Worm (Caenorhabditis elegans) whole organism, dauer: ENCODE data around the gene M04B2.4.

Source experiments
- unc-62 ChIP-seq: sonication (generic microtip); optimal IDR thresholded peaks from 2 replicates; lab custom pipeline; 2017; ENCODE audit warnings: missing biosample characterization, missing genetic modification reagents, missing genetic modification characterization

The M04B2.4 gene

DNA sequence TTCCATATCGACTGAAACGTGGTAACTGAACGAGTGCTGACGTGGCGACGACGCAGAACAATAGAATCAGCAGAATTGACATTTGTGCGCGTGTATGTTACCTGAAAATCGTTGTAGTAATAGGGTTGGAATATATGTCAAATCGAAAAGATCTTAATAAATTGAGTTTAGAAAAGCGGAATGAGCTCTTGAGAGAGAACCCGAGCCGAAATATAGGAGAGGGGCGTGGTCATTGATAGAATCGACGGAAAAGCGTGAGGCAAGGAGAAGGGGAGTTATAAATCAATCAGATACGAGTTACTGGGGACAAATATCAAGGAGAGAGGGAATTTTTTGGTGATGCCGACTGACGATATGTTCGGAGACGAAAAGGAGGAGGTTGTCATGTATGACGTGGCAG, 10.2 kb downstream of the M04B2.4 start, which contains the start of gene M04B2.6:
Gene M04B2.6, minus strand, starts transcription at position 101 of the 400 bp plus-strand sequence.
- no peak for TF ChIP-seq unc-62

DNA sequence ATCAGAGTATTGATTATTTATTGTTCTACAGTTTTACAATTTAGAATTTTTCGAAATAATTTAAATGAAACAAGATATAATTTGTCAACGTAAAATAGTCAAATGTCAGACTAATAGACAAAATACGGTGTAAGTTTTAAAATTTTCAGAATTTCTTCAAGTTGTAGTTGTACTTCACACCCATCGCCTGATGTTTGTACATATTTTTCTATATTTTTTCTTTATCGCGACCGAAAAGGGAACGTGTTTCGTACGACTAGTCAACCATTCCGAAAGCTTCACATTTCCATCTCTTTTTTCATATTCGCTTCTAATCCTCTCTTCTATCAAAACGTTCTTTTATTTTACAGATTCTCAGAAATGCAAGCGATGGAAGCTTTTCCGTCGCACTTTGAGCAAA, 16.4 kb downstream of the M04B2.4 start, which contains the start of gene twk-25:
Gene twk-25, plus strand, starts transcription at position 301 of the 400 bp plus-strand sequence.
- TF ChIP-seq unc-62: no peak

DNA sequence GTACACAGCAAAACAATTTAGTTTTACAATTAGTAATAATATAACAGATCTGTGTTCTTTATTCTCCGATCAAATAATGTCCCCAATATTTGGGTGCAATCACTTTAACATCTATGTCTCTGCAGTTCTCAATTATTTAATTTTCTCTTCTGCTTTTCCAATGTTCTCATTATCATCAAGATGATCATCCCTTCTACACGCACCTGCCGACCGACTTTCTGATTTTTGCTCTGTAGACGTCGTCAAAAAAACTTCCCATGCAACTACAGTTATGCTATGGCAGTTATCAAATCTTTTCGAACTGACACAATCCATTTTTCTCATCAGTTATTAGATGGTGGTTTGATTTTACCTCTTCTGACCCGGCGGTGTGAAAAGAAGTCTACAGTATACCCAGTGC, 17.2 kb downstream of the M04B2.4 start:
- no peak for TF ChIP-seq unc-62

DNA sequence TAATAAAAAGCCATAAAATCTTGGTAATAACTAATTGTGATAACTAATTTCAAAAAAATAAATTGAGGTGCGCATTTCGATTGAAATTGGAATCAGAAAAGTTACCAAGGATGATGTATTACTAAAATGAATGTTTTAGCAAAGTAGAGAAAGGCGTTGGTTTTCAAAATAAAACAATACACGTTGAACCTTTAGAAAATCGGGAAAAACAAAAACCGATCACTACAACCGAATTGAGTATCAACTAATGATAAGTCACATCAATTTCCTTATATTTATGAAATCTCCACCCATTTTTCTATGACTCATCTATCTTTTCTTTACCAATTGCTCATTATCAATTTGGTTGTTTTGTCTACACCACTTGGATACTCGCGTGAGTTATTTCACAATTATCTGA, 20.4 kb downstream of the M04B2.4 start, which contains the start of gene H21P03.10:
Gene H21P03.10, plus strand, starts transcription at position 301 of the 400 bp plus-strand sequence.
- no peak for TF ChIP-seq unc-62

DNA sequence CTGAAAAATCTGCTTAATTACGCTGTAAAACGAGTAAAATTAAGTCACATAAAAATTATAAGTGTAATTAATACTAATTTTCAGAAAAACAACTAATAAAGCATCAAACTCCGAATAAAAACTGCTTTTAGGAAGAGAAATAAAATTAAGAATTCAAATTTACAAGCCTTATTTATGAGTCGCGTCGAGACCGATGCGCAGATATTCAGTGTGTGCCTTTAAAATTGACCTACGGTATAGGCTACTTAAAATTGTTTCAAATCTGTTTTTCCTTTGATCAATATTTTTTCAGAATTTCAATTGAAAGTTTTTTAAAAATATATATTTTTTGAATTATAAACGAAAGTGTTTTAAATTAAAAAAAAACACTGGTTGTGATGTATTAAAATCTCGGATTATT, 22.7 kb downstream of the M04B2.4 start, which contains the start of gene sms-1:
Gene sms-1, minus strand, starts transcription at position 6 of the 400 bp plus-strand sequence.
- TF ChIP-seq unc-62: no peak

DNA sequence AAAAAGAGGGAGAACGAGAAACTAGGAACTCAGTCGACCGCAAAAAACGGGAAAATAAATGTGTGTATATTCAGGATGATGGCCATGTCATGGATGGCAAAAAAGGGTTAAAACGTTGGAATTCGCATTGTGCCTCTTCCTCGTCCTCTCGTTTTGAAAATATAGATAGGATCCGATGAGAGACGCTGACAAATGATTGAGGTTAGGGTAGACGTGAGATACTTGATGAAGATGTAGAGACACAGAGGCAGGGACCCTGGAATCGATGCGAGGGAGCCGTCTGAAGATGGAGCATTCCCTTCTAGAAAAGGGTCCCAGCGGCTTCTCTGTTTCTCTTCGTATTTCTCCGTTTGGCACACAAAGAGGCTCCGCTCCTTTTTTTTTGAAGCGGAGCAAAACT, 25.9 kb downstream of the M04B2.4 start:
- no peak for TF ChIP-seq unc-62

DNA sequence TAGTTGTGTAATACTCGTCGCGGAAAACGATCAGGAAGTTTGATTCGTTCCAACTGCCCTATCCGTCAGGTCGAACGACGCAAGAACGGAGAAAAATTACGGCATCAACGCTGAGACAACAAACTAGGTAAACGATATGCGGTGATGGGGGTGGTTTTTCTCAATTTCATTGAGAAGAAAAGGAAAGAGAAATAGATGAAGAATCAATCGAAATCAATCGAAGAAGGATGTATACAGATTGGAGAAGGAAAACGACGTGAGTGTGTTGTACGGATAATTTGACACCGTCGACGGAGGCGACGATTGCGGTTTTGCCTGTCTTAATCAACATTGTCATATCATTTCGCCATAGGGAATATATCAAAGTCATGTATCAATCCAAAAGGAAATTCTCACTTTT, 26.9 kb downstream of the M04B2.4 start:
- no peak for TF ChIP-seq unc-62

DNA sequence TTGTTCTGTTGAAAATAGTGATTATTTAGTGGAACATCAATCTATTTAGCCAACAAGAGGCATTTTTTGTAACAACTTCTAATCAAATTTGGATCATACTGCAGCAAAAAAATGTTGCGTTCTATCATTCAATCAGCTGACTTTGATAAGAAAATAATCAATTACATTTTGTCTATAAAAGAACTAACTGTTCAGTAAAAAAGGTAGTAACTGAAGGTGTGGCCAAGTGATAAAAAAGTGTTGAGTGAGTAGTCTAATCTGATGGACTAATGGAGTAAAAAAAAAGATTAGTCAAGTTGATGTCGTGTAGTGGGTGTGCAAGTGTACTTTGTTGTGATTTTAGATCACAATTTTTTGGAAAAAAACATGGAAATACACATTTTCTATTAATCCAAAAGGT, 28.5 kb downstream of the M04B2.4 start:
- no peak for TF ChIP-seq unc-62

DNA sequence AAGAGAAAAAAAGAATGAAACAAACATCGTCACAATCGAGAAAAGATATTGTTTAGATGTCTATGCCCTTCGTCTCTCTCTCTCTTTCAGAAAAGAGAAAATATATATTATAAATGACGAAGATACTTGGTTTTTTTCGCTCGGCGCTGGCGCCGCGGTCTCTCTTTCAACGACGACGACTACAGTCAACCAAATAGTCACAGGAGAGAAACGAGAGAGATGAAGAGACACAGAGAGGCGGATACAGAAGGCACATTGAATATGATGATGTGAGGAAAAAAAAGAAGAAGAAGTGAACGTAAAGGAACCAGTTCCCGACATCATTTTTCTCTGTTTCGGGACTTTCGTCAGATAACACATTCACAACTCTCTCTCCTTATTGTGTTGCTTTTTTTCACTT, 29.4 kb downstream of the M04B2.4 start:
- TF ChIP-seq unc-62: no peak

DNA sequence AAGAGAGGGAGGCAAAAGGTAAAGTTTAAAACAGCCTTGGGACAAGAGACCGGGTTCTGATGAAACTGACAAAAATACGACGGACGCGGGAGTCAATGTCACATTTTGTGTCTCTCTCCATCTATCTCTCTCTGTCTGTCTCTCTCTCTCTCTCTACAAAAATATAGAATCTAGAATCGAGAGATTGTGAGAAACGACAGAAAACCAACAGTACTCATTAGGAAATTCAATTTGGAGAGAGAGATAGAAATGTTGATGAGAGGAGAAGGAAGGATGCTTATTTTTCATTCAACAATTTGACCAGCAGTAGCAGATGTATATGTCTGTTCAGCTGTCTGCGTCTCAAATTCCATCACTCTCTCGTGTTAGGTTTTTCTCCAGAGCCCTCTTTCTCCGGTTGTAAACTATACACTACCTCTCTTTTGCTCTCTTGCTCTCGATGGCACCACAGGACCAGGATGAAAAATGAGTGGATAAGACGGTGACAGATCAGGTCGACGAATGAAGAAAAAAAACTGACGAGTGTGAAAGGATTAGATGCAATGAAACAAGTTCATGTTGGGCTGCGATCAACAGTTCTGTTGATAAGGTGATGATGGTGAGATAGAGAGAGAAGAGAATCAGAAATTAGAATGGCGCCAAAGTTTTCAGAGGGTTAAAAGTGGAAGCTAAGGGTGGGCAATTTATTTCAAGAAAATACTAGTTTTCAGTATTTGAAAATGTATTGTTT, 31.1 kb downstream of the M04B2.4 start:
- TF ChIP-seq unc-62: no peak

DNA sequence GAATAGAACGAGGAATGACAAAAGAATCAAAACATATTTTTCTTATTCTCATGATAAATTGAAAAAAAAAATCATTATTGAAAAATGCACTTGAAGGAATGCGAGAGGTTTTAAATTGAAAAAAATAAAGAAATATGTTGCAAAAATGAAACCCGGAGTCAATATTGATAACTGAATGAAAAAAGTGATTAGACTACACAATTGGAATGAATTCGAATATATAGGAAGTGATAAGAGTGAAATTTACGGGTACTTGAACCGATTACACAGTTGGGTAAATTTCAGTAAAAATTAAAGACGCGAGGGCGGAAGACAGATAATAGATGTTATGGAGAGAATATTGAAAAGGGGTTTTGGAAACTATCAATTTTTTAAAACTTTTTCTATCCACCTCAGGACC, 31.8 kb downstream of the M04B2.4 start:
- no peak for TF ChIP-seq unc-62

DNA sequence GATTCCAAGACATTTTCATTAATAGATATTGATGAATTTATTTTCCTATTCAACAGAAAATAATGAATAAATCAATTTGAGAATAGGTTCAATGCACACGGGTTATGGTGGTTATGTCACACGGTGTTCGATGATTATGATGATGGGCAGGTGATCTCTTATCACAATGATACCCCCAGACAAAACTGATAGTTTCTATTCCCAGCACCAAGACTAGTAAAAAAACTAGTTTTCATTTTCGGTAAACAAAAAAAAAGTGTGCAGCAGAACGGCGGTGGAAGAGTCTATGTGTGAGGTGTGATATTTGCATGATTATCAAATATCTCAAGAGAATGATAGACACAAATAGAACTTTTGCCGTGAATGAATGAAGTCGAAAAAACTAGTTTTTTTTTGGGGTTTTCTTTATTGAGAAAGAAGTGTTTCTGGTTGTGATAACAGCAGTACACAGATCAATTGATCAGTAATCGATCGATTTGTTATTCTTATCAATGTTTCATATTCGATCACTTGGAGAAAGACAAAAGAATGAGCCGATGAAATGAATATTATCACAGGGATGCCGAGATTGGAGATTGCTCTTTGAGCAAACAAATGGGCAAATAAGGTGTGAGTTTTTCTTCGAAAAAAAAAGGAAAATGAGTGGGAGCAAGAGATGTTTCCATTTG, 32.8 kb downstream of the M04B2.4 start:
- TF ChIP-seq unc-62: no peak

DNA sequence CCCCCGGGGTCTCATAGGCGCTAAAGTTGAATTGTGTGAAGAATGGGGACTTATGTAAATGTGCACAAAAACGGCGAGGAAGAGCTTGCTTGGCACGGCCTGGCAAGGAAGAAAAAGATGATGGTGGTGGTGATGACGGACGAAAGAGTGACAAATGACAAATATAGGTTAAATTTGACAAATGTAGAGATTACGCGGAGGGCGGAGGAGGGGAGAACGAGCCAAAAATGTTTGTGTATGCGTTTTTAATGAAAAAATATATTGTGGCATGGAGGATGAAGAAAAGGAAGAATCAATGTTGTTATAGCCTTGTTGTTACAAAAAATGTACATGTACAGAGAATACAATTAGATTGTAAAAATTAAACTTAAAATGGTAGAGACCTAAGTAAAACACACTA, 34.0 kb downstream of the M04B2.4 start:
- no peak for TF ChIP-seq unc-62

DNA sequence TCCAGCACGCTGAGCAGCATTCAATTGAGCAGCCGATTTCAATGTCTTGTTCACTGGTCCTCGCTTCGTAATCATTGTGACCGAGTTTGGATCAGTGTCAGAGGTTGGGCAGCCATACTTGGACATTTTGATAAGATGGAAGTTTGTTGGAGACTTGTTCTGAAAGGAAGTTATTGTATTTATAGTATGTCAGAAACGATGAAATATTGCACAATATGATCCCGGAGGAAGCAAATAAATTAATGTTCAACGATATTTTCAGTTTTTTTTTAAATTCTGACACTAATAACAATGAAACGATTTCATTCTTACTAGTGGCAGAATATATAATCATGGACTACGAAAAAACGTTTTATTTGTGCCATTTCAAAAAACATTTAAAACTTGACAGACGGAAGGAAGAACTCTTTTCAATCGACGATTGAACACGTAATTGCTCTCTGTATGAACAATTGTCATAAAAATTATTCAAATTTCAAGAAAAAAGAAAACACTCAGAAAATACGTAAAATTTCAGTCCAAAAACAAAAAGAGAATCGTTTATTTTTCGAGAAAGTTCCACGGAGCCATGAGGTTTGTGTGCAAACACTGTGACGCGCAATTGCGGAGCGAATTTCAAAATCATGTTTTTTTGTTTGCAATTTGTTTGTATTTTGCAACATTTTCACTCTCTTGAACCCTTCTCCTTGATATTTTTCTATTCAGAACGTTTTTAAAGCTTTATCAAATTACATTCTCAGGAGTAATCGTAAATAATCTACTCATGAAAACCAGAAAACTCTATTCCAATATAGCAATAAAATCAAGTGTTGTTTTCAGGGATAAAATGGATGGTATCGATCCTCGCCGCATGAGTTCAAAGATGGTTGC, 40.6 kb downstream of the M04B2.4 start, which contains the start of the genes mbf-1 and nse-4:
Gene mbf-1, minus strand, starts transcription at position 343 of the 870 bp plus-strand sequence.
Gene nse-4, plus strand, starts transcription at position 820 of the 870 bp plus-strand sequence.
- TF ChIP-seq unc-62: no peak

DNA sequence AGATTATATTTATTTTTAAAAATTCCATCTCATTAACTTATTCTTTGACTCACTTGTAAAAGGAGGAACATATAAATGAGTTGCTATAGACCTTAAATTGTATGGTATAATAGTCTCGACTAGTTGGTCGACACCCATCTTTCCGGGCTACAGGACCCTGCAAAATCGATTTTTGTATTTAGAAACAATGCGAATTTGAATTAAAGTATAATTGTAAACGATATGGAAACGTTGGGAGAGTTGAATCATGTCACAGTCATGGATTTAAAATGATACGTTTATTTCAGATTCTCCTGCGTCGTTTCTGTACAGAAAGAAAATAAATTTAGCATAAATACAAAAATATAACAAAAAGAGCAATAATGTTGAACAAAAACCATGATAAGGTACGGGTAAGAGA, 41.7 kb downstream of the M04B2.4 start, which contains the start of gene catp-8:
Gene catp-8, minus strand, starts transcription at position 157 of the 400 bp plus-strand sequence.
- TF ChIP-seq unc-62: no peak

DNA sequence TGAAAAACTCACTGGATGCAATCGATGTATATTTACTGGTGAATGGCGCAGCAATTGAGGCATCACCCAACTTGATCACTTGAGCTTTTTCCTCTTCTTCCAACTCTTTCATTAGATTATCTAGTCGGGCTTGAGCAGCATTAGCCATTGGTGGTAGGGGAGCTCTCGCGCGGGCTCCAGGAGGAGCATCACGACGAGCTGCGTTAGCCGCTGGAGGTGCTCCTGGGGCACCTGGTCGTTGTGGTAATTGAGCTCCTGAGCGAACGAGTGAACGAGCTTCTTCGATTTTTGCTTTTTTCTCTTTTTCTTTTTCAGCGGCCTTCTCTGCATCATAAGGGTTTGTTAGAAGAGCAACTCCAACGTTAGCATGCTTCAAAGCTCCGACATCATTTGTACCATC, 45.8 kb downstream of the M04B2.4 start:
- TF ChIP-seq unc-62: no peak

DNA sequence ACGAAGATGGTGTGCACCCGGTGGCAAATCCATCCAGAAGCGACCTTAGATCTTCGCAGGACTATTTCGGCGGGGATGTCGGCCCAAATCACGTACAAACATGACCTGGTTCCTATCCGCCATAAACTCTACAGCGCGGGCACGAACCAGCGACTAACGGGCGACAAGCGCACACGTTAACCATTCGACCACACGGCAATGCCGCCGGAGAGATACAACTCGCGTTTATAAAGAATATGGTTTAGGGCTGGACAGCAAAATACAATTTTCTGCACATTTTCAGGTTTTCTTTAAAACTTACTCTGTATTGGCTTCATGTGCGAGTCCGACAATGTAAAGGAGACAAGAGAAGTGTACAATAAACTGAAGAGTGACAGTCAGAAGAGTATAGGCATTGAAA, 46.8 kb downstream of the M04B2.4 start:
- TF ChIP-seq unc-62: no peak
